Worm (Caenorhabditis elegans) whole organism, L4/young adult: ENCODE data around the gene Y38H6C.25.

Experiments used
- W03F9.2 ChIP-seq: fragments of 150-350 bp; optimal IDR thresholded peaks from 2 replicates; lab custom pipeline; 2014; ENCODE audit warnings: missing biosample characterization, missing genetic modification characterization
- him-1 ChIP-seq: sonication (generic microtip); optimal IDR thresholded peaks from 2 replicates; lab custom pipeline; 2016; ENCODE audit warnings: missing genotype, missing genetic modification reagents, missing genetic modification characterization, missing compliant biosample characterization

- TF ChIP-seq W03F9.2 (tag; lab: Kevin White, UChicago) (no peak), him-1 (tag; lab: Kevin White, UChicago) (no peak)
These were observed 48.6 kb upstream of the Y38H6C.25 start, which contains the start of gene B0250.8 for ce11 chrV:20470385-20470784.
